Worm (Caenorhabditis elegans) whole organism, early embryonic: Measurements from ENCODE around the gene R08A2.2.
"Not testable (repeated sequence)": the region's sequence is repeated elsewhere in the genome, so short reads cannot be mapped to it uniquely, and the experiment has no call there.

Experiments
- B0310.2 ChIP-seq: sonication (generic microtip); optimal IDR thresholded peaks from 2 replicates; lab custom pipeline; 2016; ENCODE audit warnings: mild to moderate bottlenecking, missing genetic modification characterization, missing compliant biosample characterization
- F13C5.2 ChIP-seq: sonication (generic microtip); optimal IDR thresholded peaks from 2 replicates; lab custom pipeline; 2017; ENCODE audit warnings: mild to moderate bottlenecking, missing genetic modification characterization, inconsistent platforms, missing compliant biosample characterization
- aly-1 ChIP-seq: sonication (generic microtip); optimal IDR thresholded peaks from 2 replicates; lab custom pipeline; 2016; ENCODE audit warnings: missing genetic modification characterization, missing compliant biosample characterization
- ama-1 ChIP-seq: fragments of 150-350 bp; optimal IDR thresholded peaks from 2 replicates; lab custom pipeline; 2014
- ceh-13 ChIP-seq: fragments of 200-800 bp; sonication (Bioruptor generic); optimal IDR thresholded peaks from 2 replicates; lab custom pipeline; 2018; ENCODE audit warnings: mild to moderate bottlenecking, missing genetic modification characterization, missing compliant biosample characterization
- ceh-36 ChIP-seq: sonication (generic microtip); optimal IDR thresholded peaks from 2 replicates; lab custom pipeline; 2016; ENCODE audit warnings: missing genetic modification characterization, inconsistent platforms, missing compliant biosample characterization
- ets-7 ChIP-seq: sonication (generic microtip); optimal IDR thresholded peaks from 2 replicates; lab custom pipeline; 2016; ENCODE audit warnings: missing genotype, missing genetic modification characterization, missing compliant biosample characterization
- flt-1 ChIP-seq: fragments of 200-800 bp; sonication (Bioruptor generic); IDR thresholded peaks from 2 replicates; pipeline ENCODE4 v1.3.6; 2022; ENCODE audit warnings: missing genetic modification characterization, missing compliant biosample characterization
- hmbx-1 ChIP-seq: sonication (generic microtip); optimal IDR thresholded peaks from 2 replicates; lab custom pipeline; 2016; ENCODE audit warnings: mild to moderate bottlenecking, missing genetic modification characterization, missing compliant biosample characterization
- hmg-4 ChIP-seq: fragments of 200-800 bp; sonication (Bioruptor generic); optimal IDR thresholded peaks from 2 replicates; lab custom pipeline; 2018; ENCODE audit warnings: mild to moderate bottlenecking, missing genetic modification characterization, missing compliant biosample characterization
- hnd-1 ChIP-seq: sonication (generic microtip); optimal IDR thresholded peaks from 2 replicates; lab custom pipeline; 2016; ENCODE audit warnings: missing genetic modification characterization, missing compliant biosample characterization
- pes-1 ChIP-seq: fragments of 200-800 bp; sonication (Bioruptor generic); IDR thresholded peaks from 2 replicates; pipeline ENCODE4 v1.3.6; 2022; ENCODE audit warnings: missing genetic modification reagents, missing genetic modification characterization, missing compliant biosample characterization
- scrt-1 ChIP-seq: fragments of 200-800 bp; sonication (Bioruptor generic); IDR thresholded peaks from 2 replicates; pipeline ENCODE4 v1.3.6; 2022; ENCODE audit warnings: missing genetic modification characterization, missing compliant biosample characterization
- sea-1 ChIP-seq: fragments of 200-800 bp; sonication (Bioruptor generic); conservative IDR thresholded peaks from 2 replicates; pipeline ENCODE4 v1.3.6; 2022; ENCODE audit warnings: missing genetic modification characterization, missing compliant biosample characterization
- tbx-11 ChIP-seq: fragments of 200-800 bp; sonication (Bioruptor generic); IDR thresholded peaks from 2 replicates; pipeline ENCODE4 v1.3.6; 2022; ENCODE audit warnings: missing genetic modification characterization, missing compliant biosample characterization
- tbx-37 ChIP-seq: fragments of 200-800 bp; sonication (Bioruptor generic); conservative IDR thresholded peaks from 2 replicates; pipeline ENCODE4 v1.3.6; 2022; ENCODE audit warnings: missing genetic modification reagents, missing genetic modification characterization, missing compliant biosample characterization
- tra-4 ChIP-seq: sonication (generic microtip); optimal IDR thresholded peaks from 2 replicates; lab custom pipeline; 2017; ENCODE audit warnings: missing genetic modification characterization, missing compliant biosample characterization

The R08A2.2 gene

DNA sequence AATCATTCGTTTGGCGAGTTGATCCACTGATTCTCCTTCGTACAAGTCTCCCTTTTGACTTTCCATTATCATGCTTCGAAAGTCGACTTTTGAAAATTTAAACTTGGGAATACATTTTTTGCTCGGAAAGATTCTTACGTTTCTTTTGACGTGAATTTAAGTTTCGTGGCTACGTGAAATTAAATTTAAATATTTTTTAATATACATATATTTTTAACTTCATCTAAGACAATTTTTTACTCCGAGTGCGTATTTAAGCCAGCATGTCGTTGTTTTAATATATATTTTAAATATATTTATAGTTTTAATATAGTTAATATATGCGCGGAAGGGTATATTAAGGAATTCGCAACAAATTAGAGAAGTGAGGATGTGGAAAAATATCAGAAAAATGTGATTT is at the start of gene R08A2.2:
TSS of gene R08A2.2 (minus strand) at position 101 of the 400 bp plus-strand sequence.
- no peak for TF ChIP-seq scrt-1 (GFP tag; lab: Robert Waterston, UW)
- no peak for TF ChIP-seq aly-1 (tag; lab: Kevin White, UChicago)
- no peak for TF ChIP-seq tra-4 (tag; lab: Kevin White, UChicago)
- no peak for TF ChIP-seq ets-7
- no peak for TF ChIP-seq hnd-1 (tag; lab: Kevin White, UChicago)
- TF ChIP-seq flt-1 (GFP tag; lab: Robert Waterston, UW): no peak
- TF ChIP-seq sea-1: no peak
- TF ChIP-seq hmbx-1 (tag; lab: Kevin White, UChicago): no peak
- no peak for TF ChIP-seq B0310.2 (tag; lab: Kevin White, UChicago)

DNA sequence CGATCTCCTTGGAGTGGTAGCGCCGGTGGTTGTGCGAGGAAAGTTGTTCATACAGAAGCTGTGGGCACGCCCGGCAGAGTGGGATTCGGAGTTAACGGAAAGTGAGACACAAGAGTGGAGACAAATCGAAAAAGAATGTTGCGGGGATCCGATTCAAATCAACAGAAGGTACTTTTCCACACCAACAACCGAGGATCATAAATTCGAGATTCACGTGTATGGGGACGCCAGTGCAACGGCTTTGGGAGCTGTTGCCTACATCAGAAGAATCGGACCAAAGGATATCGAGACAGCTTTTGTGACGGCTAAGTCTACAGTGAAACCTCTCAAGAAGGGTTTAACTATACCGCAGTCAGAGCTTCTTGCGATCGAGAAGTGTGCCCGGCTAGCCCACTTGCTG is 48.1 kb upstream of the R08A2.2 start:
- no peak for TF ChIP-seq ets-7
- no peak for TF ChIP-seq pes-1 (GFP tag; lab: Robert Waterston, UW)
- TF ChIP-seq hmg-4 (GFP tag; lab: Kevin White, UChicago): no peak
- TF ChIP-seq sea-1: no peak

ce11 chrV:14762563-14762962 is 47.1 kb upstream of the R08A2.2 start:
- TF ChIP-seq hmbx-1 (tag; lab: Kevin White, UChicago) (no peak), aly-1 (tag; lab: Kevin White, UChicago) (no peak), scrt-1 (GFP tag; lab: Robert Waterston, UW) (no peak), flt-1 (GFP tag; lab: Robert Waterston, UW) (no peak), tra-4 (tag; lab: Kevin White, UChicago) (no peak), B0310.2 (tag; lab: Kevin White, UChicago) (no peak), F13C5.2 (tag; lab: Kevin White, UChicago) (no peak), pes-1 (GFP tag; lab: Robert Waterston, UW) (no peak), tbx-37 (GFP tag; lab: Robert Waterston, UW) (no peak), tbx-11 (GFP tag; lab: Robert Waterston, UW) (no peak), ama-1 (no peak), ceh-13 (no peak), ets-7 (no peak), sea-1 (no peak), hmg-4 (GFP tag; lab: Kevin White, UChicago) (no peak), ceh-36 (no peak), hnd-1 (tag; lab: Kevin White, UChicago) (no peak)

DNA sequence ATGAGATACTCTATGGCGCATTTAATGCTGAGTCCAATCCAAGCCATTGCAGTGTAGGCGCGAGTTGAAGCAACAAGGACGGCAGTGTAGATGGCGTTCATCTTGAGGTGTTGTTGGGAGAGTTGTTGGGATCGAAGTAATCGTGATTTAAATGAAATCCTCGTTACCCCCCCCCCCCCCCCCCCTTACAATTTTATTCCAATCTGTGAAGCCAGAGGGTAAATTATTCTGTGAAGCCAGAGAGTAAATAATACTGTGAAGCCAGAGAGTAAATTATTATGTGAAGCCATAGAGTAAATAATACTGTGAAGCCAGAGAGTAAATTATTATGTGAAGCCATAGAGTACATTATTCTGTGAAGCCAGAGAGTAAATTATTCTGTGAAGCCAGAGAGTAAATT is 34.8 kb upstream of the R08A2.2 start, which contains the start of gene nspa-10:
TSS of gene nspa-10 (minus strand) at position 101 of the 400 bp plus-strand sequence.
- TF ChIP-seq ceh-13; flt-1 (GFP tag; lab: Robert Waterston, UW); tbx-11 (GFP tag; lab: Robert Waterston, UW): not testable (repeated sequence)

ce11 chrV:14748608-14749137 is 33.2 kb upstream of the R08A2.2 start, which contains the start of the genes lipl-8 and Y50E8A.22:
Gene lipl-8, minus strand, starts transcription at chrV:14748708.
Gene Y50E8A.22, minus strand, starts transcription at chrV:14749087.
- TF ChIP-seq ama-1 (no peak), hmbx-1 (tag; lab: Kevin White, UChicago) (no peak), tra-4 (tag; lab: Kevin White, UChicago) (no peak), B0310.2 (tag; lab: Kevin White, UChicago) (no peak), ceh-36 (no peak), flt-1 (GFP tag; lab: Robert Waterston, UW) (no peak), ceh-13 (no peak), F13C5.2 (tag; lab: Kevin White, UChicago) (no peak), sea-1 (no peak), scrt-1 (GFP tag; lab: Robert Waterston, UW) (no peak), tbx-37 (GFP tag; lab: Robert Waterston, UW) (no peak), hnd-1 (tag; lab: Kevin White, UChicago) (no peak)

- TF ChIP-seq tra-4 (tag; lab: Kevin White, UChicago) (no peak), aly-1 (tag; lab: Kevin White, UChicago) (no peak), hmbx-1 (tag; lab: Kevin White, UChicago) (no peak)
Observed at ce11 chrV:14746975-14747374, 31.5 kb upstream of the R08A2.2 start.

DNA sequence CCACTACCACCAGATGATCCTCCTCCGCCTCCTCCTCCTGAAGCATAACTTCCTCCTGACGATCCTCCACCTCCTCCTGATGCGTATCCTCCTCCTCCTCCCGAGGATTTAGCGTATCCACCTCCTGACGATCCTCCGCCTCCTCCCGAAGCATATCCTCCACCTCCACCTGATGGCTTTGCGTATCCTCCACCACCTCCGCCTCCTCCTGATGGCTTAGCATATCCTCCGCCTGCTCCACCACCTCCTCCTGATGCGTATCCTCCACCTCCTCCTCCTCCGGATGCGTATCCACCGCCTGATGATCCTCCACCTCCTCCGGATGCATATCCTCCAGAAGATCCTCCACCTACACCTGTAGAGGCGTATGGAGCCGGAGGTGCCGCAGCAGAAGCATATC is 29.3 kb upstream of the R08A2.2 start:
- TF ChIP-seq scrt-1 (GFP tag; lab: Robert Waterston, UW): no peak
- TF ChIP-seq B0310.2 (tag; lab: Kevin White, UChicago): no peak
- TF ChIP-seq aly-1 (tag; lab: Kevin White, UChicago): no peak
- TF ChIP-seq hmg-4 (GFP tag; lab: Kevin White, UChicago): no peak
- TF ChIP-seq ceh-13: no peak
- no peak for TF ChIP-seq ceh-36
- no peak for TF ChIP-seq ama-1
- no peak for TF ChIP-seq hmbx-1 (tag; lab: Kevin White, UChicago)
- TF ChIP-seq hnd-1 (tag; lab: Kevin White, UChicago): no peak
- TF ChIP-seq tbx-11 (GFP tag; lab: Robert Waterston, UW): no peak
- no peak for TF ChIP-seq tra-4 (tag; lab: Kevin White, UChicago)

- TF ChIP-seq ceh-36: no peak
- TF ChIP-seq hnd-1 (tag; lab: Kevin White, UChicago): no peak
- TF ChIP-seq scrt-1 (GFP tag; lab: Robert Waterston, UW): no peak
- no peak for TF ChIP-seq F13C5.2 (tag; lab: Kevin White, UChicago)
- TF ChIP-seq ets-7: no peak
- no peak for TF ChIP-seq ama-1
- TF ChIP-seq tbx-37 (GFP tag; lab: Robert Waterston, UW): no peak
- no peak for TF ChIP-seq B0310.2 (tag; lab: Kevin White, UChicago)
- no peak for TF ChIP-seq tra-4 (tag; lab: Kevin White, UChicago)
- TF ChIP-seq ceh-13: no peak
- TF ChIP-seq pes-1 (GFP tag; lab: Robert Waterston, UW): no peak
- TF ChIP-seq hmbx-1 (tag; lab: Kevin White, UChicago): no peak
Observed at ce11 chrV:14741233-14741632, 25.7 kb upstream of the R08A2.2 start, which contains the start of gene Y50E8A.6. Gene Y50E8A.6, minus strand, starts transcription at chrV:14741333.
